Worm (Caenorhabditis elegans): ENCODE data around the gene kcmf-1.

kcmf-1 gene

DNA sequence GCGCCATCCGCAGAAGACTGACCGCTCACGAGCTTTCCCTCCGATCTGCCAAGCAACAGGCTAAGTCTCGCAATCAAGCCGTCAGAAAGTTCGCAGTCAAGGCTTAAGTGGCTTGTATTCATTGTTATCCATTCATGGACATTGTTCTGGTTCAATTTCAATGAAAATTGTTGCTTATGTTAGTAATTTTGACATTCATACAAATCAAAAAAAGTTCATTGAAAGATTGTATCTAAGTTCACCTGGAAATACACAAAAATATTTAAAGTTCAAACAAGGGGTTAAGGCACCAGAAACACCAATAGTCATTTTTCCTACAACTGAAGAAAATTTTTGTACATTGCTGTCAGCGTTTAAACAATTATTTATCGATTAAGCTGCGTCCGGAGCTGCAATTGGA lies 26.3 kb downstream of the kcmf-1 start:
- TF ChIP-seq athp-1 (tag; optimal IDR thresholded peaks at IDR 0.05) (peak; percentile 11), pha-4 (tag; optimal IDR thresholded peaks at IDR 0.05) (no peak), gei-17 (GFP tag; optimal IDR thresholded peaks at IDR 0.05) (no peak), lin-54 (GFP tag; optimal IDR thresholded peaks at IDR 0.05) (peak; percentile 68), rec-8 (tag; optimal IDR thresholded peaks at IDR 0.05) (no peak), K11D2.4 (GFP tag; IDR thresholded peaks at IDR 0.05) (no peak), B0035.1 (tag; optimal IDR thresholded peaks at IDR 0.05) (no peak), F22D6.2 (tag; optimal IDR thresholded peaks at IDR 0.05) (no peak), hmg-20 (GFP tag; IDR thresholded peaks at IDR 0.05) (no peak), hmg-1.2 (GFP tag; IDR thresholded peaks at IDR 0.05) (peak; percentile 20; the same call in 1 of the 2 replicates), Y67H2A.10 (GFP tag; conservative IDR thresholded peaks at IDR 0.05) (no peak), aptf-3 (GFP tag; IDR thresholded peaks at IDR 0.05) (no peak), egl-44 (GFP tag; IDR thresholded peaks at IDR 0.05) (no peak), F33H1.4 (GFP tag; IDR thresholded peaks at IDR 0.05) (0 out of 2 replicates have a peak, but pooled peaks have one; percentile 24), snpc-4 (GFP tag; optimal IDR thresholded peaks at IDR 0.05) (peak; percentile 20), snpc-4 (tag; optimal IDR thresholded peaks at IDR 0.05) (peak in 1 of 4 experiments; percentile 53), F57A8.1 (GFP tag; optimal IDR thresholded peaks at IDR 0.05) (no peak), mes-4 (tag; optimal IDR thresholded peaks at IDR 0.05) (no peak), Y53F4B.3 (GFP tag; IDR thresholded peaks at IDR 0.05) (no peak), T07F8.4 (tag; optimal IDR thresholded peaks at IDR 0.05) (no peak), F10E7.11 (tag; optimal IDR thresholded peaks at IDR 0.05) (no peak), egrh-3 (GFP tag; IDR thresholded peaks at IDR 0.05) (no peak), ztf-18 (tag; optimal IDR thresholded peaks at IDR 0.05) (peak; percentile 45), lin-35 (GFP tag; optimal IDR thresholded peaks at IDR 0.05) (peak in 1 of 3 experiments; percentile 22), Y95B8A.8 (GFP tag; IDR thresholded peaks at IDR 0.05) (peak; percentile 69; the same call in 1 of the 2 replicates), let-607 (tag; optimal IDR thresholded peaks at IDR 0.05) (no peak), tbp1 (GFP tag; optimal IDR thresholded peaks at IDR 0.05) (no peak), somi-1 (GFP tag; optimal IDR thresholded peaks at IDR 0.05) (peak; percentile 12), nhr-90 (tag; optimal IDR thresholded peaks at IDR 0.05) (peak; percentile 9), ekl-4 (GFP tag; IDR thresholded peaks at IDR 0.05) (peak; percentile 78), F23B12.7 (tag; optimal IDR thresholded peaks at IDR 0.05; ENCODE audit: insufficient read depth) (no peak), C06A6.2 (GFP tag; conservative IDR thresholded peaks at IDR 0.05) (no peak), ceh-79 (tag; optimal IDR thresholded peaks at IDR 0.05) (no peak), hrde-1 (tag; optimal IDR thresholded peaks at IDR 0.05; ENCODE audit: borderline replicate concordance) (peak; percentile 76), F57C9.4 (tag; optimal IDR thresholded peaks at IDR 0.05) (no peak), let-526 (GFP tag; IDR thresholded peaks at IDR 0.05) (no peak), nfyb-1 (GFP tag; IDR thresholded peaks at IDR 0.05) (no peak; the same call in 1 of the 2 replicates), pbrm-1 (GFP tag; IDR thresholded peaks at IDR 0.05) (peak; percentile 66; the same call in 1 of the 2 replicates), dpff-1 (tag; optimal IDR thresholded peaks at IDR 0.05) (no peak), ceh-58 (GFP tag; IDR thresholded peaks at IDR 0.05) (no peak), nhr-27 (tag; optimal IDR thresholded peaks at IDR 0.05) (no peak), dox-1 (GFP tag; IDR thresholded peaks at IDR 0.05) (peak; percentile 48; the same call in 1 of the 2 replicates), ztf-26 (tag; optimal IDR thresholded peaks at IDR 0.05) (no peak), ceh-91 (GFP tag; IDR thresholded peaks at IDR 0.05) (no peak), Y56A3A.18 (GFP tag; IDR thresholded peaks at IDR 0.05) (0 out of 2 replicates have a peak, but pooled peaks have one; percentile 46), unc-130 (GFP tag; optimal IDR thresholded peaks at IDR 0.05) (no peak), lsl-1 (GFP tag; optimal IDR thresholded peaks at IDR 0.05) (peak; percentile 49), nhr-80 (tag; optimal IDR thresholded peaks at IDR 0.05) (no peak)
